Fruit fly (Drosophila melanogaster) whole organism, adult: ENCODE measurements around the gene MKP-4.

Experiments
- CG11617 ChIP-seq: fragments of 200-800 bp; sonication (Bioruptor generic); optimal IDR thresholded peaks from 2 replicates; lab custom pipeline; 2017; ENCODE audit warnings: mild to moderate bottlenecking, missing biosample characterization, missing genetic modification reagents, missing genetic modification characterization
- CG12768 ChIP-seq: fragments of 200-800 bp; sonication (Bioruptor generic); optimal IDR thresholded peaks from 2 replicates; lab custom pipeline; 2017; ENCODE audit warnings: missing biosample characterization, missing genetic modification characterization, mild to moderate bottlenecking, moderate library complexity, missing genetic modification reagents
- CG14711 ChIP-seq: fragments of 200-800 bp; sonication (Bioruptor generic); optimal IDR thresholded peaks from 2 replicates; lab custom pipeline; 2018; ENCODE audit warnings: missing biosample characterization, mild to moderate bottlenecking, missing genetic modification characterization, moderate library complexity
- CG1620 ChIP-seq: fragments of 200-800 bp; sonication (Bioruptor generic); optimal IDR thresholded peaks from 2 replicates; lab custom pipeline; 2016; ENCODE audit warnings: missing biosample characterization, missing genetic modification characterization
- CG33017 ChIP-seq: fragments of 200-800 bp; sonication (Bioruptor generic); optimal IDR thresholded peaks from 2 replicates; lab custom pipeline; 2018; ENCODE audit warnings: missing biosample characterization, mild to moderate bottlenecking, missing genetic modification characterization, moderate library complexity
- CG5204 ChIP-seq: fragments of 200-800 bp; sonication (Bioruptor generic); optimal IDR thresholded peaks from 2 replicates; lab custom pipeline; 2016; ENCODE audit warnings: missing biosample characterization, missing genetic modification characterization
- CG7045 ChIP-seq: fragments of 200-800 bp; sonication (Bioruptor generic); optimal IDR thresholded peaks from 2 replicates; lab custom pipeline; 2017; ENCODE audit warnings: missing biosample characterization, mild to moderate bottlenecking, missing genetic modification characterization
- CG7101 ChIP-seq: fragments of 200-800 bp; sonication (Bioruptor generic); optimal IDR thresholded peaks from 2 replicates; lab custom pipeline; 2018; ENCODE audit warnings: missing biosample characterization, mild to moderate bottlenecking, missing genetic modification characterization, moderate library complexity
- Clk ChIP-seq: fragments of 200-800 bp; sonication (Bioruptor generic); optimal IDR thresholded peaks from 2 replicates; lab custom pipeline; 2017; ENCODE audit warnings: missing biosample characterization, missing genetic modification characterization
- Crg-1 ChIP-seq: fragments of 200-800 bp; sonication (Bioruptor generic); optimal IDR thresholded peaks from 2 replicates; lab custom pipeline; 2016; ENCODE audit warnings: missing biosample characterization, missing genetic modification characterization
- Hr96 ChIP-seq: fragments of 200-800 bp; sonication (Bioruptor generic); optimal IDR thresholded peaks from 2 replicates; lab custom pipeline; 2016; ENCODE audit warnings: missing biosample characterization, missing genetic modification characterization
- Mnt ChIP-seq: fragments of 200-800 bp; sonication (Bioruptor generic); optimal IDR thresholded peaks from 2 replicates; lab custom pipeline; 2016; ENCODE audit warnings: missing biosample characterization, mild to moderate bottlenecking, missing genetic modification characterization
- bab1 ChIP-seq: fragments of 200-800 bp; sonication (Bioruptor generic); optimal IDR thresholded peaks from 3 replicates; lab custom pipeline; 2019; ENCODE audit warnings: missing biosample characterization, mild to moderate bottlenecking, missing genetic modification characterization, moderate library complexity
- cic ChIP-seq: fragments of 200-800 bp; sonication (Bioruptor generic); optimal IDR thresholded peaks from 2 replicates; lab custom pipeline; 2017; ENCODE audit warnings: missing biosample characterization, mild to moderate bottlenecking, missing genetic modification characterization, moderate library complexity
- cnc ChIP-seq, 2 experiments: fragments of >200 bp; optimal IDR thresholded peaks; 2 replicates each; lab custom pipeline; 2017
- kay ChIP-seq: fragments of 200-800 bp; sonication (Bioruptor generic); peaks from one replicate; lab custom pipeline; 2016; ENCODE audit warnings: missing biosample characterization, missing genetic modification characterization, borderline replicate concordance
- ovo ChIP-seq: fragments of 200-800 bp; sonication (Bioruptor generic); optimal IDR thresholded peaks from 2 replicates; lab custom pipeline; 2016; ENCODE audit warnings: missing biosample characterization, missing genetic modification characterization
- pad ChIP-seq: fragments of 200-800 bp; sonication (Bioruptor generic); optimal IDR thresholded peaks from 3 replicates; lab custom pipeline; 2017; ENCODE audit warnings: missing biosample characterization, missing genetic modification characterization, mild to moderate bottlenecking, moderate library complexity, missing genetic modification reagents
- tj ChIP-seq: fragments of 200-800 bp; sonication (Bioruptor generic); optimal IDR thresholded peaks from 3 replicates; lab custom pipeline; 2017; ENCODE audit warnings: missing biosample characterization, mild to moderate bottlenecking, missing genetic modification characterization, moderate library complexity
- toe ChIP-seq: fragments of 200-800 bp; sonication (Bioruptor generic); optimal IDR thresholded peaks from 2 replicates; lab custom pipeline; 2016; ENCODE audit warnings: missing biosample characterization, missing genetic modification characterization

The MKP-4 gene

DNA sequence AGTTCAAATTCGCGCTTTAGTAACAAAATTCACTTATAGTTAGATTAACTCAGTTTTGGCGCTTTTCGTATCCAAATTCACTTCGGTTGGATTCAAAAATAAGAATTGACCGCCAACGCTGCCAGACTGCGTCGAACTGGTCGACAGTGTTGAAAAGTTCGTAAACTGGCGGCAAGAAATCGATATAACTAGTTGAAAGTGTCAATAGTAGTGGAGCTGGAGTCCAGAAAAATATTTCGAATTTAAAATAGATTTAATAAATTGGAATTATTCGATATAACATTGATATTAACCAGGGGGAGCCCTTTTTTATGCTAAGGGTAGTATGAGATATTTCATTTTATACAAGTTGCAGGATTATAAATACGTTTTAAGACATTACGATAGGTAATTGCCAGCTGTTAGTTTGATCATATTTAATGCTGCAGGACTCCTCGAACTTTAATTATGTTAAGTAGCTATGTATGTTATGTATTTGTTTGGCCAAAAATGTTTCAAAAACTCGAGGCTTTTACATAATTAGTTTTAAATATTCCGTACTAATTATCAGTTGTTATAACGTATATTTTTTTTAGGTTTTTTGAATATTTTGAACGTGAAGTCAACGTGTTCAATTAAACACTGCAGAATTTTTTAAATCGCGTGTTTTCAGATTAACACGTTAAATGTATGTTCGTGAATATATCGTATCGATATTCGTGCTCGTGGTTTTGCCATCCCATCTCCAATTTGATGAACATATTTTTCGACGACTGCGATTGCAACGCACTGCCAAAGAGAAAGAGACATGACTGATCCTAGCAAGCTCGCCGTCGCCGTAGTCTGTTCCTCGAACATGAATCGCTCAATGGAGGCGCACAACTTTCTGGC, 41.2 kb downstream of the MKP-4 start, which contains the start of the genes CG14223 and Ssu72:
Gene CG14223 (minus strand): TSS at position 113 of the 870 bp plus-strand sequence.
Gene Ssu72 (plus strand): TSS at position 703 of the 870 bp plus-strand sequence.
- TF ChIP-seq CG12768 (GFP tag; lab: Kevin White, UChicago): no peak
- TF ChIP-seq cic (GFP tag; lab: Kevin White, UChicago): no peak
- no peak for TF ChIP-seq cnc (optimal IDR thresholded peaks at IDR 0.05; lab: Kevin White, UChicago)
- no peak for TF ChIP-seq bab1
- no peak for TF ChIP-seq pad (GFP tag; lab: Kevin White, UChicago)
- TF ChIP-seq CG33017 (tag; lab: Kevin White, UChicago): no peak
- TF ChIP-seq Clk: no peak
- TF ChIP-seq Mnt (GFP tag; lab: Kevin White, UChicago): peak; percentile 47
- TF ChIP-seq CG7045 (GFP tag; lab: Kevin White, UChicago): no peak
- no peak for TF ChIP-seq toe (GFP tag; lab: Kevin White, UChicago)
- TF ChIP-seq CG11617: no peak
- TF ChIP-seq CG14711 (tag; lab: Kevin White, UChicago): no peak
- peak; percentile 23 for TF ChIP-seq Hr96 (GFP tag; lab: Kevin White, UChicago)
- peak; percentile 42 for TF ChIP-seq CG5204 (GFP tag; lab: Kevin White, UChicago)
- no peak for TF ChIP-seq kay (GFP tag; lab: Kevin White, UChicago)
- peak; percentile 4 for TF ChIP-seq Crg-1 (GFP tag; lab: Kevin White, UChicago)
- no peak for TF ChIP-seq ovo (GFP tag; lab: Kevin White, UChicago)
- peak; percentile 22 for TF ChIP-seq CG7101 (tag; lab: Kevin White, UChicago)
- peak; percentile 69 for TF ChIP-seq CG1620 (GFP tag; lab: Kevin White, UChicago)
- TF ChIP-seq tj (GFP tag; lab: Kevin White, UChicago): no peak

DNA sequence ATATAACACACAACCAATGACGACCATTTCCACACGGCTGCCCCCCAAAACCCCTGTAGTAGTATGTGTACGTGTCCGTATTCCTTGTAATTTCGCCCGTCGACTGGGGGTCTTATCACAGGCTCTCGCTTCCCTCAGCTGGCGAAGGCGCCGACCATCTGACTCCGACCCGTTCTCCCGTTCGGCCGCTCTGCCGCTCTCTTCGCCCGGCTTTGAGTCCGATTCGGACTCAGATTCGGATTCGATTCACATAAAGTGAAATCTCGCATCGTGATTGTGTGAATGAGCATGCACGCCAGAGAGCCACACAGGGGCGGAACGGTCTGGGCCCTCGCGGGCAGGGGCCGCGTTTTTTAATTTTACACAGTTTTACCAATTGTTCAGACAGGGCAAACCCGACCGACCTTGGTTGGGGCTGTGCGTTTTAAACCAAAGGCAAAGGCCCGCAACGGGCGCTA, 42.8 kb downstream of the MKP-4 start:
- TF ChIP-seq CG7045 (GFP tag; lab: Kevin White, UChicago) (no peak), CG7101 (tag; lab: Kevin White, UChicago) (peak; percentile 31), Crg-1 (GFP tag; lab: Kevin White, UChicago) (no peak), CG33017 (tag; lab: Kevin White, UChicago) (no peak), kay (GFP tag; lab: Kevin White, UChicago) (no peak), toe (GFP tag; lab: Kevin White, UChicago) (peak; percentile 2), CG14711 (tag; lab: Kevin White, UChicago) (no peak), pad (GFP tag; lab: Kevin White, UChicago) (no peak), CG1620 (GFP tag; lab: Kevin White, UChicago) (peak; percentile 49), Hr96 (GFP tag; lab: Kevin White, UChicago) (peak; percentile 43), CG5204 (GFP tag; lab: Kevin White, UChicago) (no peak), CG12768 (GFP tag; lab: Kevin White, UChicago) (peak; percentile 28), Mnt (GFP tag; lab: Kevin White, UChicago) (peak; percentile 72), cnc (optimal IDR thresholded peaks at IDR 0.05; lab: Kevin White, UChicago) (no peak), ovo (GFP tag; lab: Kevin White, UChicago) (no peak), cic (GFP tag; lab: Kevin White, UChicago) (peak; percentile 99), Clk (no peak), bab1 (peak; percentile 72), tj (GFP tag; lab: Kevin White, UChicago) (peak; percentile 48), CG11617 (peak; percentile 24)

DNA sequence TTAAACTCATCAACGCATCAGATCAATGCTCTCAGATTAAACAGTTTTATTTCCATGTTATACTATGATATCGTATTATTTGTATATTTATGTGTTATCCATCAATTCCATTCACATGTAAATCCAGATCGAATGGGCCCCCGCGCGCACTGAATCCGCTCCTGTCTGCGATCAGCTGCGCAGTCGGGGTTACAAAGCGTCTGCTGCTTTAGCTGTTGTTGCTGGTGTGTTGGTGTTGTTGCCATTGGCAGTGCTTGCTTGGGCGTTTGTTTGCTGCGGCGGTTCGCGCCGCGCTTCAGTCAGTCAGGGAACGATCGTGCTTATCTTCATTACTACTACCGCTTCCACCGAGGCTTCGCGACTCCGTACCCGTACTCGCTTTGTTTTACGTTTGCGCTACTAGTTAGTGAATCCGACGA, 44.1 kb downstream of the MKP-4 start, which contains the start of gene Zw:
Gene Zw (plus strand): TSS at position 262 of the 419 bp plus-strand sequence.
- TF ChIP-seq CG11617 (peak; percentile 25), Hr96 (GFP tag; lab: Kevin White, UChicago) (peak; percentile 79), CG7045 (GFP tag; lab: Kevin White, UChicago) (peak; percentile 24), toe (GFP tag; lab: Kevin White, UChicago) (peak; percentile 35), cic (GFP tag; lab: Kevin White, UChicago) (peak; percentile 84), CG14711 (tag; lab: Kevin White, UChicago) (peak; percentile 43), CG5204 (GFP tag; lab: Kevin White, UChicago) (peak; percentile 46), CG7101 (tag; lab: Kevin White, UChicago) (peak; percentile 63), tj (GFP tag; lab: Kevin White, UChicago) (peak; percentile 71), Mnt (GFP tag; lab: Kevin White, UChicago) (peak; percentile 69), Crg-1 (GFP tag; lab: Kevin White, UChicago) (no peak), kay (GFP tag; lab: Kevin White, UChicago) (peak; percentile 61), ovo (GFP tag; lab: Kevin White, UChicago) (no peak), Clk (peak; percentile 8), CG12768 (GFP tag; lab: Kevin White, UChicago) (peak; percentile 45), CG33017 (tag; lab: Kevin White, UChicago) (no peak), cnc (optimal IDR thresholded peaks at IDR 0.05; lab: Kevin White, UChicago) (no peak), CG1620 (GFP tag; lab: Kevin White, UChicago) (peak; percentile 80), bab1 (peak; percentile 68), pad (GFP tag; lab: Kevin White, UChicago) (peak; percentile 51)

DNA sequence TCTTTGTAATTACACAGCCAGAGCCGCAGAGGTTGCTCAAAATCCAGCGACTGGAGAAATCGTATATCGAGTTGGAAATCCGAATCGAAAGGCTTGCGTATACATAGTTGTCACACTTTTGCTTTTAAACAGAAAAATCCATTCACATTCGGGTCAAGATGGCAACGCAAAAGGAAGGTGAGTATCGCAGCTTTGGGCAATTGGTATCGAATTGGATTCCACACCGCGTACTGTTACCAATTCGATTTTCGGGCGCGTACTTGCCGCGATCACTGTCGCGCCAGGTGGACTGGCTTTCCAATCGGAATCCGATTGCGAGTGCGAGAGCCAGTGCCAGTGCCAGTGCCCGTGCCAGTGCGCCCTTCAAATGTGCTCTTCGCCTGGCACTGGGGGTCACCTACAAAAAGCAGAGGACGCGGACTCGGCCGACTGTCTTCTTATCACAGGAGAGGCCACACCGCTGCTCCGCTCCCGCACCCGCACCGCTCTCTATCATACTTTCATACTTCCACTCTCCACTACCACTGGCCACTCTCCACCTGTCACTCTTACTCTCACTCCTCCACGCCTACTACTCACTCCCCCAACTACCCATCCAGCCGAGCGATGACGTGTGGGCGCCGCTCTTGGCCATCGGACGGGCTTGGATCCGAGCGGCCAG, 44.7 kb downstream of the MKP-4 start:
- TF ChIP-seq CG11617: no peak
- TF ChIP-seq cic (GFP tag; lab: Kevin White, UChicago): peak; percentile 11
